Worm (Caenorhabditis elegans) whole organism, L3 larva: ENCODE data around the gene Y27F2A.6.
"Not testable (repeated sequence)": the region's sequence is repeated elsewhere in the genome, so short reads cannot be mapped to it uniquely, and the experiment has no call there.

Experiments used
- R02D3.7 ChIP-seq: fragments of 150-350 bp; optimal IDR thresholded peaks from 2 replicates; lab custom pipeline; 2014; ENCODE audit warnings: missing biosample characterization, missing genetic modification characterization
- ZK546.5 ChIP-seq: sonication (generic microtip); optimal IDR thresholded peaks from 2 replicates; lab custom pipeline; 2017; ENCODE audit warnings: missing biosample characterization, missing genetic modification characterization
- ceh-28 ChIP-seq: fragments of 150-350 bp; optimal IDR thresholded peaks from 2 replicates; lab custom pipeline; 2014; ENCODE audit warnings: missing biosample characterization, missing genetic modification reagents, missing genetic modification characterization
- ceh-9 ChIP-seq: sonication (generic microtip); optimal IDR thresholded peaks from 2 replicates; lab custom pipeline; 2018; ENCODE audit warnings: missing biosample characterization, missing genetic modification characterization
- daf-12 ChIP-seq: fragments of 150-350 bp; optimal IDR thresholded peaks from 2 replicates; lab custom pipeline; 2014; ENCODE audit warnings: missing biosample characterization, missing genetic modification reagents, missing genetic modification characterization
- nfya-1 ChIP-seq: sonication (generic microtip); optimal IDR thresholded peaks from 2 replicates; lab custom pipeline; 2017; ENCODE audit warnings: missing genetic modification characterization, mild to moderate bottlenecking, missing compliant biosample characterization, antibody characterized with exemption, moderate library complexity; ENCODE audit not compliant: insufficient read depth
- unc-39 ChIP-seq: sonication (generic microtip); optimal IDR thresholded peaks from 4 replicates; lab custom pipeline; 2017; ENCODE audit warnings: missing biosample characterization, missing genetic modification characterization
- unc-62 ChIP-seq: fragments of 150-350 bp; sonication (generic microtip); optimal IDR thresholded peaks from 4 replicates; lab custom pipeline; 2014; ENCODE audit warnings: missing biosample characterization, missing genetic modification reagents, missing genetic modification characterization

- TF ChIP-seq ceh-28 (tag; lab: Kevin White, UChicago); nfya-1; ceh-9 (tag; lab: Kevin White, UChicago); unc-62 (GFP tag; lab: Kevin White, UChicago); ZK546.5 (tag; lab: Kevin White, UChicago); daf-12 (tag; lab: Kevin White, UChicago); unc-39 (tag; lab: Kevin White, UChicago); R02D3.7 (tag; lab: Kevin White, UChicago): not testable (repeated sequence)
Observed at ce11 chrII:3142855-3143254, 40.3 kb downstream of the Y27F2A.6 start, which contains the start of gene sri-42.
